Worm (Caenorhabditis elegans) whole organism, mixed stage, embryonic: ENCODE measurements around the gene nfx-1.

ENCODE experiments used
- ceh-39 ChIP-seq: fragments of 150-350 bp; optimal IDR thresholded peaks from 2 replicates; lab custom pipeline; 2014; ENCODE audit warnings: missing biosample characterization, missing genetic modification characterization
- elt-1 ChIP-seq: sonication (generic microtip); optimal IDR thresholded peaks from 2 replicates; lab custom pipeline; 2017; ENCODE audit warnings: missing genetic modification characterization, mild to moderate bottlenecking, missing compliant biosample characterization, antibody characterized with exemption, moderate library complexity, borderline replicate concordance; ENCODE audit not compliant: insufficient read depth
- elt-3 ChIP-seq: fragments of 150-350 bp; optimal IDR thresholded peaks from 2 replicates; lab custom pipeline; 2014; ENCODE audit warnings: missing biosample characterization, missing genetic modification characterization
- hlh-1 ChIP-seq: fragments of 150-350 bp; optimal IDR thresholded peaks from 2 replicates; lab custom pipeline; 2014; ENCODE audit warnings: missing biosample characterization, missing genetic modification reagents, missing genetic modification characterization
- mab-5 ChIP-seq: fragments of 150-350 bp; optimal IDR thresholded peaks from 2 replicates; lab custom pipeline; 2014; ENCODE audit warnings: missing biosample characterization, missing genetic modification characterization
- mep-1 ChIP-seq: fragments of 150-350 bp; optimal IDR thresholded peaks from 2 replicates; lab custom pipeline; 2017; ENCODE audit warnings: missing biosample characterization, missing genetic modification reagents, missing genetic modification characterization, inconsistent platforms
- nhr-12 ChIP-seq: fragments of 150-350 bp; optimal IDR thresholded peaks from 2 replicates; lab custom pipeline; 2014; ENCODE audit warnings: missing biosample characterization, missing genetic modification characterization
- nhr-76 ChIP-seq: sonication (generic microtip); optimal IDR thresholded peaks from 2 replicates; lab custom pipeline; 2017; ENCODE audit warnings: missing biosample characterization, missing genetic modification characterization
- sem-2 ChIP-seq: fragments of 200-800 bp; sonication (Bioruptor generic); optimal IDR thresholded peaks from 2 replicates; lab custom pipeline; 2018; ENCODE audit warnings: mild to moderate bottlenecking, missing genetic modification characterization, missing compliant biosample characterization
- unc-39 ChIP-seq: fragments of 150-350 bp; optimal IDR thresholded peaks from 2 replicates; lab custom pipeline; 2014; ENCODE audit warnings: missing biosample characterization, missing genetic modification characterization
- unc-62 ChIP-seq: fragments of 150-350 bp; optimal IDR thresholded peaks from 2 replicates; lab custom pipeline; 2014; ENCODE audit warnings: missing biosample characterization, missing genetic modification reagents, missing genetic modification characterization
- ztf-11 ChIP-seq: fragments of 150-350 bp; optimal IDR thresholded peaks from 2 replicates; lab custom pipeline; 2014; ENCODE audit warnings: missing biosample characterization, missing genetic modification characterization

DNA sequence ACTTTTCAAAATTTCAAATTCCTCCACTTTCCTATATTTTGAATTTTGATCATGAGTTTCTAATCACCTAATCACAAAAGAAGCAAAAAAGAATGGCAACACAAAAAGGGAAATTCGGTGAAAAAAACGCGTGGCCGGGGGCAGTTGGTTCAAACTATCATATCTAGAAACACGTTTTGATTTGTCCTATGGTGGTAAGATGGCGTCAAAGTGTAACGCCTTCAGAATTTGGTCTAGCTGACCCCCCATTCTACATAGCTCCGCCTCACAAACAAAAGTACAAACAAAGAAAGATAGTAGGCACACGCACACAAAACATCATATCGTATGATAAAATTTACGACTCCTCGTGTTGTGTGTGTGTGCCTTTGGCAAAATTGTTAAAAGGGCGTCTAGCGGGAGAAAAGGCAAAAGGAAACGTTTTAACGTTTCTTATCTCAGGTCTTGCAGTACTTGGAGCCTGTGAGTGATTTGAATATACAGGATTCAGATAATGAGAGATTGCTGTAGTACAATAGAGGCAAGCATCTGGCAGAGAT is 46.9 kb downstream of the nfx-1 start:
- TF ChIP-seq mab-5 (tag; lab: Kevin White, UChicago) (no peak), unc-39 (no peak), sem-2 (GFP tag; lab: Kevin White, UChicago) (no peak), unc-62 (no peak), ztf-11 (tag; lab: Kevin White, UChicago) (no peak), nhr-76 (tag; lab: Kevin White, UChicago) (no peak), elt-3 (no peak), elt-1 (tag; lab: Kevin White, UChicago) (no peak), ceh-39 (no peak), nhr-12 (no peak), mep-1 (tag; lab: Kevin White, UChicago) (no peak), hlh-1 (tag; lab: Kevin White, UChicago) (no peak)
